Worm (Caenorhabditis elegans): ENCODE results near the gene F44E7.5.
A peak's percentile ranks its signal among the peaks of the same experiment; 100 is the strongest.

F44E7.5 gene

DNA sequence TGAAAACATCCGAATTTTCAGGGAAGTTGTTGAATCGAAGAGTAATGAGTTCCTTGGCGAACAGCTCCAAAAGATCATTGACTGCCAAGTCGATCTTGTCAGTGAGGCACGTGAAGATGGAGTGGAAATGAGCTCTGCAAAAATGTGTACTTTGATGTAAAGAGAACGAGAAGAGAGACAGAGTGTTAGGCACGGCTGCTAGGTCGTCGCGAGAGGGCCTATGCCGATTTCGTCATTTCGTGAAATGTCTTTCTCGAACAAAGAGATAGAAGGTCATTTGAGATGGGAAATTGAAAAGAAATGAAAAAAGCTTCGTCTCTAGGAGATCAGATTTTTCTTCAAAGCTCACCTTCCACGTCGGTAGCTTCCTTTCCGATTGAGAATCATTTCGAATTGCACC lies 738 bp downstream of the F44E7.5 start (continued):
- TF ChIP-seq daf-16 (GFP tag; optimal IDR thresholded peaks at IDR 0.05) (no peak), daf-16 (tag; optimal IDR thresholded peaks at IDR 0.05) (no peak), unc-130 (GFP tag; optimal IDR thresholded peaks at IDR 0.05) (no peak), daf-19 (GFP tag; conservative IDR thresholded peaks at IDR 0.05) (no peak), hlh-11 (tag; optimal IDR thresholded peaks at IDR 0.05) (peak; percentile 28), D1046.2 (GFP tag; IDR thresholded peaks at IDR 0.05) (no peak), attf-4 (tag; optimal IDR thresholded peaks at IDR 0.05) (no peak), rbr-2 (tag; optimal IDR thresholded peaks at IDR 0.05) (no peak), ceh-32 (tag; optimal IDR thresholded peaks at IDR 0.05; ENCODE audit: poor library complexity) (no peak), unc-39 (tag; optimal IDR thresholded peaks at IDR 0.05) (no peak), T20F7.1 (GFP tag; optimal IDR thresholded peaks at IDR 0.05) (no peak), mxl-3 (GFP tag; optimal IDR thresholded peaks at IDR 0.05) (peak; percentile 26), vab-7 (GFP tag; IDR thresholded peaks at IDR 0.05) (no peak), F10B5.3 (tag; optimal IDR thresholded peaks at IDR 0.05) (no peak), tag-97 (GFP tag; IDR thresholded peaks at IDR 0.05) (no peak), daf-12 (tag; optimal IDR thresholded peaks at IDR 0.05) (no peak), hlh-30 (tag; optimal IDR thresholded peaks at IDR 0.05; ENCODE audit: insufficient read depth) (peak; percentile 10), nhr-48 (tag; optimal IDR thresholded peaks at IDR 0.05) (no peak), snpc-1.2 (GFP tag; IDR thresholded peaks at IDR 0.05) (no peak), ceh-28 (tag; optimal IDR thresholded peaks at IDR 0.05) (no peak), nhr-42 (GFP tag; IDR thresholded peaks at IDR 0.05) (no peak), nhr-102 (tag; optimal IDR thresholded peaks at IDR 0.05) (no peak), mxl-2 (GFP tag; conservative IDR thresholded peaks at IDR 0.05) (no peak), dmd-8 (GFP tag; IDR thresholded peaks at IDR 0.05) (no peak), lin-15B (tag; optimal IDR thresholded peaks at IDR 0.05) (no peak), unc-62 (GFP tag; optimal IDR thresholded peaks at IDR 0.05 in 1 of 2) (peak in 1 of 2 experiments; percentile 75), unc-62 (tag; optimal IDR thresholded peaks at IDR 0.05) (no peak), lin-39 (tag; optimal IDR thresholded peaks at IDR 0.05) (no peak), pha-4 (GFP tag; IDR thresholded peaks at IDR 0.05) (no peak), pha-4 (tag; optimal IDR thresholded peaks at IDR 0.05) (no peak), zip-11 (GFP tag; IDR thresholded peaks at IDR 0.05) (peak; percentile 67), ceh-20 (GFP tag; IDR thresholded peaks at IDR 0.05) (no peak), nhr-237 (tag; optimal IDR thresholded peaks at IDR 0.05) (no peak), F37D6.2 (tag; optimal IDR thresholded peaks at IDR 0.05) (no peak), hmg-1.1 (GFP tag; IDR thresholded peaks at IDR 0.05) (0 out of 2 replicates have a peak, but pooled peaks have one; percentile 13), nhr-25 (tag; optimal IDR thresholded peaks at IDR 0.05; ENCODE audit: borderline replicate concordance, insufficient read depth) (no peak), lsy-2 (tag; optimal IDR thresholded peaks at IDR 0.05) (peak in 1 of 2 experiments; percentile 18), saeg-2 (GFP tag; IDR thresholded peaks at IDR 0.05) (no peak), ztf-7 (tag; optimal IDR thresholded peaks at IDR 0.05) (peak; percentile 60), T26A8.4 (GFP tag; IDR thresholded peaks at IDR 0.05) (no peak), lin-1 (GFP tag; IDR thresholded peaks at IDR 0.05) (no peak), dpl-1 (GFP tag; optimal IDR thresholded peaks at IDR 0.05) (no peak), lin-29 (GFP tag; IDR thresholded peaks at IDR 0.05) (no peak), Y5F2A.4 (GFP tag; optimal IDR thresholded peaks at IDR 0.05) (no peak), spr-3 (GFP tag; optimal IDR thresholded peaks at IDR 0.05) (peak; percentile 37), dmd-9 (GFP tag; IDR thresholded peaks at IDR 0.05) (no peak), egl-27 (tag; optimal IDR thresholded peaks at IDR 0.05) (no peak), nhr-77 (tag; optimal IDR thresholded peaks at IDR 0.05) (no peak), fkh-10 (GFP tag; optimal IDR thresholded peaks at IDR 0.05) (no peak), dve-1 (tag; optimal IDR thresholded peaks at IDR 0.05; ENCODE audit: insufficient read depth) (no peak), tra-1 (GFP tag; IDR thresholded peaks at IDR 0.05) (no peak), nhr-28 (tag; optimal IDR thresholded peaks at IDR 0.05) (peak; percentile 22), nhr-111 (GFP tag; optimal IDR thresholded peaks at IDR 0.05) (no peak)

All from whole organism, L4 larva.